Worm (Caenorhabditis elegans): Measurements from ENCODE around the gene Y110A2AL.7.

The Y110A2AL.7 gene

ce11 chrII:2866541-2867124 lies 23.6 kb upstream of the Y110A2AL.7 start, which contains the start of the genes Y110A2AL.9 and Y110A2AL.3:
Gene Y110A2AL.9 (minus strand): TSS chrII:2866641.
Gene Y110A2AL.3 (plus strand): TSS chrII:2867074.
- TF ChIP-seq klf-2 (GFP tag; conservative IDR thresholded peaks at IDR 0.05) (no peak), tab-1 (GFP tag; IDR thresholded peaks at IDR 0.05) (no peak), flt-1 (GFP tag; IDR thresholded peaks at IDR 0.05) (no peak), ztf-29 (GFP tag; IDR thresholded peaks at IDR 0.05) (no peak), cog-1 (tag; optimal IDR thresholded peaks at IDR 0.05) (no peak), ref-1 (GFP tag; conservative IDR thresholded peaks at IDR 0.05) (no peak), ztf-23 (GFP tag; IDR thresholded peaks at IDR 0.05) (no peak)

ce11 chrII:2865355-2865754 lies 22.4 kb upstream of the Y110A2AL.7 start:
- TF ChIP-seq ztf-23 (GFP tag; IDR thresholded peaks at IDR 0.05) (no peak), flt-1 (GFP tag; IDR thresholded peaks at IDR 0.05) (no peak), T22C8.4 (GFP tag; IDR thresholded peaks at IDR 0.05) (no peak), tab-1 (GFP tag; IDR thresholded peaks at IDR 0.05) (no peak), ztf-29 (GFP tag; IDR thresholded peaks at IDR 0.05) (no peak)

DNA sequence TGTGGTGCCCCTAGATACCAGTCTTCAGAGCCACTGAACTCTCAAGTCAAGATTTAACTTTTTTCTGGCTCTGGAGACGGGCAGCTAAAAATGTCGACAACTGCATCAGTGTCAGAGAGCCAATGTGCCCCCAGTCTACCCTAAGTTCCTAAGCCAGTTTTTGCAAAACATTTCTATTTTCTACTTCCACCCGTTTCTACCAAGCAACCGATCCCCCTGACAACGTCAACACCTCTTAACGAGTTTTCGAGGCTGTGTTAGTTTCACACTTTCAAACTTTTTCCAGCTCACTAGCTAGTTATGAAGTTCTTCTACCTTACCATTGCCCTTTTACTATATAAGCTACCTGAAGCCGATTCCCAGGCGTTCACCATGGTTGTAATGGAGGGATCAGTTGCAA lies 21.2 kb upstream of the Y110A2AL.7 start, which contains the start of gene Y110A2AL.5:
Gene Y110A2AL.5 (plus strand): TSS at position 301 of the 400 bp plus-strand sequence.
- TF ChIP-seq ztf-23 (GFP tag; IDR thresholded peaks at IDR 0.05) (no peak), ref-1 (GFP tag; conservative IDR thresholded peaks at IDR 0.05) (no peak), ztf-29 (GFP tag; IDR thresholded peaks at IDR 0.05) (no peak), flt-1 (GFP tag; IDR thresholded peaks at IDR 0.05) (no peak), T22C8.4 (GFP tag; IDR thresholded peaks at IDR 0.05) (no peak), cog-1 (tag; optimal IDR thresholded peaks at IDR 0.05) (no peak), med-1 (GFP tag; optimal IDR thresholded peaks at IDR 0.05; ENCODE audit: insufficient read depth) (no peak), klf-2 (GFP tag; conservative IDR thresholded peaks at IDR 0.05) (no peak), tab-1 (GFP tag; IDR thresholded peaks at IDR 0.05) (no peak)

ce11 chrII:2862557-2863035 lies 19.6 kb upstream of the Y110A2AL.7 start:
- TF ChIP-seq ztf-29 (GFP tag; IDR thresholded peaks at IDR 0.05) (peak; percentile 8; the same call in 1 of the 2 replicates), cog-1 (tag; optimal IDR thresholded peaks at IDR 0.05) (no peak)

- TF ChIP-seq ref-1 (GFP tag; conservative IDR thresholded peaks at IDR 0.05) (no peak), cog-1 (tag; optimal IDR thresholded peaks at IDR 0.05) (no peak), ztf-23 (GFP tag; IDR thresholded peaks at IDR 0.05) (0 out of 2 replicates have a peak, but pooled peaks have one; percentile 7), flt-1 (GFP tag; IDR thresholded peaks at IDR 0.05) (0 out of 2 replicates have a peak, but pooled peaks have one; percentile 57), tab-1 (GFP tag; IDR thresholded peaks at IDR 0.05) (0 out of 2 replicates have a peak, but pooled peaks have one; percentile 46)
These were observed 18.6 kb upstream of the Y110A2AL.7 start for ce11 chrII:2861385-2862099.

- TF ChIP-seq T22C8.4 (GFP tag; IDR thresholded peaks at IDR 0.05) (no peak), tab-1 (GFP tag; IDR thresholded peaks at IDR 0.05) (peak; percentile 64), flt-1 (GFP tag; IDR thresholded peaks at IDR 0.05) (peak; percentile 81), ztf-23 (GFP tag; IDR thresholded peaks at IDR 0.05) (peak; percentile 52; the same call in 1 of the 2 replicates)
These were observed 17.2 kb upstream of the Y110A2AL.7 start for ce11 chrII:2859873-2860821.

ce11 chrII:2859315-2859714 lies 16.3 kb upstream of the Y110A2AL.7 start:
- TF ChIP-seq T22C8.4 (GFP tag; IDR thresholded peaks at IDR 0.05) (no peak), cog-1 (tag; optimal IDR thresholded peaks at IDR 0.05) (no peak)

DNA sequence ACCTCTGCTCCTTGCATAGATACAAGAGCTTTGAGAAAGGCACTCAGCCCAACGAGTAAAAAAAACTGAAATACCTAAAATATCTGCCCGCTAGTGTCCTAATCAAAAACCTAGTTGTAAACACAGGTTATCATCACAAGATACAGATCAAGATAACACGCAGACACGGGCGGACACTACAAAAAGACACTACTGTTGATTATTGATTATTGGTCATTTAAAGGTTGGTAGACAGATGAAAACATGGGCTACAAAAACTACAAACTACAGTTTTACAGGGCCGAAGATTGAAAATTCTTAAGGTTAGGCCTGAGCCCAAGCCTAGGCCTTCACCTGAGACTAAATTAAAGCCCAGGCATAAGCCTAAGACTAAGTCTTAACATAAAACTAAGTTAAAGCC lies 15.9 kb upstream of the Y110A2AL.7 start:
- no peak for TF ChIP-seq ztf-29 (GFP tag; IDR thresholded peaks at IDR 0.05)
- no peak for TF ChIP-seq cog-1 (tag; optimal IDR thresholded peaks at IDR 0.05)

- TF ChIP-seq klf-2 (GFP tag; conservative IDR thresholded peaks at IDR 0.05) (no peak), ref-1 (GFP tag; conservative IDR thresholded peaks at IDR 0.05) (no peak), ztf-29 (GFP tag; IDR thresholded peaks at IDR 0.05) (no peak), cog-1 (tag; optimal IDR thresholded peaks at IDR 0.05) (no peak), tab-1 (GFP tag; IDR thresholded peaks at IDR 0.05) (no peak), ztf-23 (GFP tag; IDR thresholded peaks at IDR 0.05) (no peak), med-1 (GFP tag; optimal IDR thresholded peaks at IDR 0.05; ENCODE audit: insufficient read depth) (no peak), flt-1 (GFP tag; IDR thresholded peaks at IDR 0.05) (no peak), T22C8.4 (GFP tag; IDR thresholded peaks at IDR 0.05) (no peak)
These were observed 14.6 kb upstream of the Y110A2AL.7 start for ce11 chrII:2857559-2857958.

ce11 chrII:2856114-2856513 lies 13.1 kb upstream of the Y110A2AL.7 start:
- TF ChIP-seq cog-1 (tag; optimal IDR thresholded peaks at IDR 0.05) (no peak), ztf-23 (GFP tag; IDR thresholded peaks at IDR 0.05) (no peak), klf-2 (GFP tag; conservative IDR thresholded peaks at IDR 0.05) (no peak), ztf-29 (GFP tag; IDR thresholded peaks at IDR 0.05) (no peak), flt-1 (GFP tag; IDR thresholded peaks at IDR 0.05) (no peak), T22C8.4 (GFP tag; IDR thresholded peaks at IDR 0.05) (no peak), med-1 (GFP tag; optimal IDR thresholded peaks at IDR 0.05; ENCODE audit: insufficient read depth) (no peak), ref-1 (GFP tag; conservative IDR thresholded peaks at IDR 0.05) (no peak), tab-1 (GFP tag; IDR thresholded peaks at IDR 0.05) (no peak)

All from whole organism, midembryonic.